Worm (Caenorhabditis elegans) whole organism, L1 larva: ENCODE results near the gene K09G1.2.

Source experiments
- C16A3.4 ChIP-seq: fragments of 150-350 bp; optimal IDR thresholded peaks from 2 replicates; lab custom pipeline; 2014; ENCODE audit warnings: missing biosample characterization, missing genetic modification characterization
- C34B4.2 ChIP-seq: sonication (generic microtip); optimal IDR thresholded peaks from 2 replicates; lab custom pipeline; 2017; ENCODE audit warnings: mild to moderate bottlenecking, missing genetic modification characterization, missing compliant biosample characterization
- Y116A8C.19 ChIP-seq: sonication (generic microtip); optimal IDR thresholded peaks from 2 replicates; lab custom pipeline; 2016; ENCODE audit warnings: missing compliant biosample characterization, missing genetic modification characterization, borderline replicate concordance
- aha-1 ChIP-seq: fragments of 150-350 bp; optimal IDR thresholded peaks from 2 replicates; lab custom pipeline; 2014; ENCODE audit warnings: missing biosample characterization, missing genetic modification characterization
- alr-1 ChIP-seq: fragments of 200-800 bp; sonication (Bioruptor generic); optimal IDR thresholded peaks from 2 replicates; lab custom pipeline; 2018; ENCODE audit warnings: borderline replicate concordance, mild to moderate bottlenecking, missing genetic modification characterization, missing compliant biosample characterization
- aly-2 ChIP-seq: fragments of 150-350 bp; optimal IDR thresholded peaks from 2 replicates; lab custom pipeline; 2014; ENCODE audit warnings: missing biosample characterization, missing genetic modification characterization
- blmp-1 ChIP-seq: fragments of 150-350 bp; optimal IDR thresholded peaks from 2 replicates; lab custom pipeline; 2014; ENCODE audit warnings: missing biosample characterization, missing genetic modification characterization
- ceh-8 ChIP-seq: fragments of 200-800 bp; sonication (Bioruptor generic); optimal IDR thresholded peaks from 2 replicates; lab custom pipeline; 2018; ENCODE audit warnings: mild to moderate bottlenecking, missing genetic modification characterization, moderate library complexity, missing compliant biosample characterization
- ceh-82 ChIP-seq, 3 experiments: fragments of 150-350 bp in 1 of 3; sonication (generic microtip) in 2 of 3; optimal IDR thresholded peaks; 2 replicates each; lab custom pipeline; 2014 to 2017; ENCODE audit warnings: missing biosample characterization in 3 of 3, missing genetic modification characterization in 3 of 3
- ces-1 ChIP-seq: fragments of 150-350 bp; optimal IDR thresholded peaks from 2 replicates; lab custom pipeline; 2014; ENCODE audit warnings: missing biosample characterization, missing genetic modification reagents, missing genetic modification characterization
- efl-1 ChIP-seq, 4 experiments: fragments of 150-350 bp; optimal IDR thresholded peaks in 3 of 4; peaks in 1 of 4; 1 replicate in 1 of 4; 2 replicates in 3 of 4; lab custom pipeline; 2014; ENCODE audit warnings: missing biosample characterization in 2 of 4, missing genetic modification characterization in 2 of 4, missing genetic modification reagents in 2 of 4
- efl-3 ChIP-seq: fragments of 200-800 bp; sonication (Bioruptor generic); optimal IDR thresholded peaks from 2 replicates; lab custom pipeline; 2018; ENCODE audit warnings: mild to moderate bottlenecking, missing genetic modification characterization, missing compliant biosample characterization
- egl-13 ChIP-seq: sonication (generic microtip); optimal IDR thresholded peaks from 2 replicates; lab custom pipeline; 2016; ENCODE audit warnings: missing genotype, missing genetic modification reagents, missing genetic modification characterization, missing compliant biosample characterization
- egl-27 ChIP-seq, 2 experiments: fragments of 150-350 bp in 1 of 2; sonication (generic microtip); optimal IDR thresholded peaks; 3 replicates each; lab custom pipeline; 2017 to 2018; ENCODE audit warnings: missing biosample characterization in 2 of 2, missing genetic modification characterization in 2 of 2, missing genetic modification reagents in 2 of 2
- elt-2 ChIP-seq: sonication (generic microtip); optimal IDR thresholded peaks from 2 replicates; lab custom pipeline; 2016; ENCODE audit warnings: missing genetic modification characterization, mild to moderate bottlenecking, inconsistent platforms, missing compliant biosample characterization, missing genetic modification reagents
- elt-3 ChIP-seq, 6 experiments: fragments of 150-350 bp in 1 of 6; sonication (generic microtip); optimal IDR thresholded peaks; 2 replicates each; lab custom pipeline; 2017 to 2018; ENCODE audit warnings: missing biosample characterization in 6 of 6, missing genetic modification characterization in 6 of 6, inconsistent platforms in 1 of 6
- ets-5 ChIP-seq: fragments of 200-800 bp; sonication (Bioruptor generic); IDR thresholded peaks from 2 replicates; pipeline ENCODE4 v1.3.6; 2022; ENCODE audit warnings: missing genetic modification characterization, missing compliant biosample characterization
- fkh-10 ChIP-seq: sonication (generic microtip); optimal IDR thresholded peaks from 2 replicates; lab custom pipeline; 2017; ENCODE audit warnings: missing biosample characterization, missing genetic modification reagents, missing genetic modification characterization
- fos-1 ChIP-seq: fragments of 150-350 bp; optimal IDR thresholded peaks from 2 replicates; lab custom pipeline; 2014; ENCODE audit warnings: missing biosample characterization, missing genetic modification characterization
- hlh-4 ChIP-seq: sonication (generic microtip); optimal IDR thresholded peaks from 2 replicates; lab custom pipeline; 2016; ENCODE audit warnings: mild to moderate bottlenecking, missing genetic modification characterization, missing compliant biosample characterization
- hpl-2 ChIP-seq: fragments of 150-350 bp; optimal IDR thresholded peaks from 2 replicates; lab custom pipeline; 2014; ENCODE audit warnings: missing biosample characterization, missing genetic modification reagents, missing genetic modification characterization
- lin-13 ChIP-seq: fragments of 150-350 bp; optimal IDR thresholded peaks from 2 replicates; lab custom pipeline; 2014; ENCODE audit warnings: missing biosample characterization, missing genetic modification reagents, missing genetic modification characterization
- lin-15B ChIP-seq: fragments of 150-350 bp; sonication (generic microtip); optimal IDR thresholded peaks from 3 replicates; lab custom pipeline; 2014; ENCODE audit warnings: missing biosample characterization, missing genetic modification characterization
- lir-3 ChIP-seq: sonication (generic microtip); optimal IDR thresholded peaks from 2 replicates; lab custom pipeline; 2016; ENCODE audit warnings: mild to moderate bottlenecking, missing genetic modification characterization, moderate library complexity, missing compliant biosample characterization; ENCODE audit not compliant: poor library complexity
- mab-9 ChIP-seq: fragments of 200-800 bp; sonication (Bioruptor generic); IDR thresholded peaks from 2 replicates; pipeline ENCODE4 v1.3.6; 2022; ENCODE audit warnings: missing genetic modification reagents, missing genetic modification characterization, missing compliant biosample characterization
- mdl-1 ChIP-seq, 2 experiments: fragments of 150-350 bp; optimal IDR thresholded peaks; 2 replicates each; lab custom pipeline; 2014 to 2017; ENCODE audit warnings: missing biosample characterization in 2 of 2, missing genetic modification characterization in 2 of 2, inconsistent platforms in 1 of 2
- mep-1 ChIP-seq: fragments of 150-350 bp; optimal IDR thresholded peaks from 2 replicates; lab custom pipeline; 2014; ENCODE audit warnings: missing biosample characterization, missing genetic modification characterization
- nhr-12 ChIP-seq: sonication (generic microtip); optimal IDR thresholded peaks from 2 replicates; lab custom pipeline; 2017; ENCODE audit warnings: missing biosample characterization, missing genetic modification characterization
- nhr-237 ChIP-seq: fragments of 150-350 bp; optimal IDR thresholded peaks from 2 replicates; lab custom pipeline; 2014; ENCODE audit warnings: missing biosample characterization, missing genetic modification characterization
- nhr-28 ChIP-seq: fragments of 150-350 bp; optimal IDR thresholded peaks from 2 replicates; lab custom pipeline; 2014; ENCODE audit warnings: missing biosample characterization, missing genetic modification characterization
- nhr-47 ChIP-seq: sonication (generic microtip); optimal IDR thresholded peaks from 2 replicates; lab custom pipeline; 2016; ENCODE audit warnings: mild to moderate bottlenecking, missing genetic modification characterization, moderate library complexity, missing compliant biosample characterization
- nhr-71 ChIP-seq: sonication (generic microtip); optimal IDR thresholded peaks from 2 replicates; lab custom pipeline; 2016; ENCODE audit warnings: mild to moderate bottlenecking, missing genetic modification characterization, moderate library complexity, missing compliant biosample characterization
- nhr-76 ChIP-seq: sonication (generic microtip); optimal IDR thresholded peaks from 2 replicates; lab custom pipeline; 2017; ENCODE audit warnings: missing biosample characterization, missing genetic modification characterization
- nhr-77 ChIP-seq: fragments of 150-350 bp; optimal IDR thresholded peaks from 2 replicates; lab custom pipeline; 2014; ENCODE audit warnings: missing biosample characterization, missing genetic modification characterization
- nhr-85 ChIP-seq: sonication (generic microtip); peaks from one replicate; lab custom pipeline; 2016; ENCODE audit warnings: missing genetic modification characterization, inconsistent platforms, missing compliant biosample characterization
- pag-3 ChIP-seq: sonication (generic microtip); optimal IDR thresholded peaks from 2 replicates; lab custom pipeline; 2017; ENCODE audit warnings: missing genetic modification characterization, mild to moderate bottlenecking, missing compliant biosample characterization, antibody characterized with exemption, borderline replicate concordance; ENCODE audit not compliant: insufficient read depth
- pqm-1 ChIP-seq: sonication (generic microtip); optimal IDR thresholded peaks from 3 replicates; lab custom pipeline; 2017; ENCODE audit warnings: missing biosample characterization, missing genetic modification characterization
- snu-23 ChIP-seq: sonication (generic microtip); optimal IDR thresholded peaks from 2 replicates; lab custom pipeline; 2016; ENCODE audit warnings: missing genetic modification characterization, missing compliant biosample characterization
- swsn-7 ChIP-seq: sonication (generic microtip); optimal IDR thresholded peaks from 2 replicates; lab custom pipeline; 2016; ENCODE audit warnings: missing genetic modification characterization, missing compliant biosample characterization
- unc-130 ChIP-seq: fragments of 150-350 bp; optimal IDR thresholded peaks from 2 replicates; lab custom pipeline; 2017; ENCODE audit warnings: missing biosample characterization, missing genetic modification characterization, inconsistent platforms
- unc-30 ChIP-seq: sonication (generic microtip); optimal IDR thresholded peaks from 2 replicates; lab custom pipeline; 2017; ENCODE audit warnings: missing biosample characterization, missing genetic modification characterization
- unc-62 ChIP-seq: fragments of 150-350 bp; optimal IDR thresholded peaks from 2 replicates; lab custom pipeline; 2014; ENCODE audit warnings: missing biosample characterization, missing genetic modification reagents, missing genetic modification characterization
- unc-98 ChIP-seq: fragments of 200-800 bp; sonication (Bioruptor generic); IDR thresholded peaks from 2 replicates; pipeline ENCODE4 v1.3.6; 2022; ENCODE audit warnings: missing genetic modification characterization, missing compliant biosample characterization
- vab-15 ChIP-seq: sonication (generic microtip); optimal IDR thresholded peaks from 2 replicates; lab custom pipeline; 2017; ENCODE audit warnings: missing genotype, mild to moderate bottlenecking, missing genetic modification characterization, missing compliant biosample characterization
- zip-4 ChIP-seq: fragments of 200-800 bp; sonication (Bioruptor generic); optimal IDR thresholded peaks from 2 replicates; lab custom pipeline; 2018; ENCODE audit warnings: mild to moderate bottlenecking, missing genetic modification characterization, moderate library complexity, missing compliant biosample characterization
- ztf-11 ChIP-seq, 2 experiments: sonication (generic microtip); optimal IDR thresholded peaks; 2 replicates each; lab custom pipeline; 2016 to 2017; ENCODE audit warnings: missing genetic modification characterization in 2 of 2, missing biosample characterization in 1 of 2, missing compliant biosample characterization in 1 of 2

K09G1.2 gene

DNA sequence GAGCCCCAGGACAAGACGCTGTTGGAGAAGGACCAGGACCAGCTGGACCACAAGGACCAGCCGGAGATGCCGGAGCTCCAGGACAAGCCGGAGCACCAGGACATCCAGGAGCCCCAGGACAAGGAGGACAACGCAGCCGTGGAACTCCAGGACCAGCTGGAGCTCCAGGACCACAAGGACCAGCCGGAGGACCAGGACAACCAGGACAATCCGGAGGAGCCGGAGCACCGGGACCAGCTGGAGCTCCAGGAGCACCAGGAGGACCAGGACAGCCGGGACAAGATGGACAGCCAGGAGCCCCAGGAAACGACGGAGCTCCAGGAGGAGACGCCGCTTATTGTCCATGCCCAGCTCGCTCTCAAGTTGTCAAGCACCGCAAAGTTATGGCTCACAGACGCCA, 40.1 kb downstream of the K09G1.2 start (continued):
- TF ChIP-seq nhr-12 (tag; lab: Kevin White, UChicago) (no peak), pqm-1 (tag; lab: Kevin White, UChicago) (no peak), blmp-1 (tag; lab: Kevin White, UChicago) (no peak), fos-1 (tag; lab: Kevin White, UChicago) (no peak)

DNA sequence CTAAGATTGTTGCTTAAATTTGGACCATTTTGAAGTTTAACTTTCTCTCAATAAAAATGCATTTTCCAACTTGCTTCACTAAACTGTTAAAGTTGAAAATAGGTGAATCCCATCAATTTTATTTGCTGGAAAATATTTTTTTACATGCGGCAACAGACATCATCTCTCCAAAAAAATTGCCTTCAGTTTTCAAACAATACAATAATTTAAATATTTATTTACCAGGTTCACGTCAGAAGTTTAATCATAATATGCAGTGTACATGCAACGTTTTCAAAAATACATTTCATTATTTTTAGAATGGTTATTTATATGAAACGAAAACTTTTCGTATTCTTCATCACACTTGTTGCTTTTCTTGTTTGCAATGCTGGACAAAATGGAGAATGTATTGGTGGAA, 40.5 kb downstream of the K09G1.2 start, which contains the start of gene T06E4.5:
T06E4.5 (plus strand) TSS at position 301 of the 400 bp plus-strand sequence.
- TF ChIP-seq C16A3.4 (tag; lab: Kevin White, UChicago) (no peak), mep-1 (tag; lab: Kevin White, UChicago) (no peak), aly-2 (no peak), zip-4 (GFP tag; lab: Kevin White, UChicago) (no peak), unc-98 (no peak), unc-62 (GFP tag; lab: Kevin White, UChicago) (no peak), vab-15 (no peak), unc-30 (tag; lab: Kevin White, UChicago) (no peak), efl-3 (GFP tag; lab: Kevin White, UChicago) (no peak), unc-130 (no peak), lin-13 (no peak)

DNA sequence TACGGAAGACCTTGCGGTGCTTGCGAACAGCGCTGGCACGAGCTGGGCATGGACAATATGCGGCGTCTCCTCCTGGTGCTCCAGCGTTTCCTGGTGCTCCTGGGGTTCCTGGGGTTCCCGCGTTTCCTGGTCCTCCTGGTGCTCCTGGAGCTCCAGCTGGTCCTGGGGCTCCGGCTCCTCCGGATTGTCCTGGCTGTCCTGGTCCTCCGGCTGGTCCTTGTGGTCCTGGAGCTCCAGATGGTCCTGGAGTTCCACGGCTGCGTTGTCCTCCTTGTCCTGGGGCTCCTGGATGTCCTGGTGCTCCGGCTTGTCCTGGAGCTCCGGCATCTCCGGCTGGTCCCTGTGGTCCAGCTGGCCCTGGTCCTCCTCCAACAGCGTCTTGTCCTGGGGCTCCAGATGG, 41.9 kb downstream of the K09G1.2 start:
- TF ChIP-seq hlh-4 (tag; lab: Kevin White, UChicago) (no peak), mab-9 (no peak), pqm-1 (tag; lab: Kevin White, UChicago) (no peak), efl-1 (optimal IDR thresholded peaks at IDR 0.05; lab: Kevin White, UChicago) (no peak), efl-1 (GFP tag; optimal IDR thresholded peaks at IDR 0.05 in 1 of 2; lab: Kevin White, UChicago) (no peak), zip-4 (GFP tag; lab: Kevin White, UChicago) (no peak), ceh-82 (tag; optimal IDR thresholded peaks at IDR 0.05; lab: Kevin White, UChicago) (no peak), ces-1 (GFP tag; lab: Kevin White, UChicago) (no peak), aly-2 (no peak), mdl-1 (tag; optimal IDR thresholded peaks at IDR 0.05; lab: Kevin White, UChicago) (no peak)

DNA sequence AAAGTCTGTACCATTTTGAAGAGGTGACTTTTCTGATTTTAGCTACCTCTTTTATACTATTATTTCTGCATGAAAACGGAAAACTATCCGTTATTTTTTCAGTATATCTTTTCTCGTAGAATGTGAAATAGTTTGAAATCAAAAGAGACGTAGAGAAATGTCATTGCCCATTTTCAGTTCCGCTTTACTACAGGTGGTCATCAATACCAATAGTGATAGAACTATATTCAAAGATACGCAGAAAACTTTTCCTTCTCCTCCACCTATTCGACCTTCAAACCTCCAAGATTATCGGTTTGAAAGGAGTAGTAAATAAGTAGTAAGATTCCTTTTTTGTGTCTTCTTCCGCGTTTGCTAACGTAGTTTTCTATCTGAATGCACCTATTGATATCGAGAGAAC, 42.9 kb downstream of the K09G1.2 start, which contains the start of gene col-147:
col-147 (minus strand) TSS at position 26 of the 400 bp plus-strand sequence.
- TF ChIP-seq mep-1 (tag; lab: Kevin White, UChicago) (peak; percentile 39), unc-30 (tag; lab: Kevin White, UChicago) (no peak), nhr-76 (tag; lab: Kevin White, UChicago) (no peak), ceh-8 (no peak), nhr-77 (no peak), hlh-4 (tag; lab: Kevin White, UChicago) (no peak), nhr-71 (peak; percentile 47), efl-3 (GFP tag; lab: Kevin White, UChicago) (no peak), ces-1 (GFP tag; lab: Kevin White, UChicago) (no peak), aha-1 (no peak), pag-3 (no peak), ztf-11 (tag; optimal IDR thresholded peaks at IDR 0.05; lab: Kevin White, UChicago) (no peak), elt-2 (no peak), Y116A8C.19 (tag; lab: Kevin White, UChicago) (no peak), C16A3.4 (tag; lab: Kevin White, UChicago) (no peak), snu-23 (GFP tag; lab: Kevin White, UChicago) (peak; percentile 70), nhr-237 (tag; lab: Kevin White, UChicago) (no peak), swsn-7 (no peak), alr-1 (tag; lab: Kevin White, UChicago) (no peak), nhr-28 (tag; lab: Kevin White, UChicago) (no peak), lir-3 (tag; lab: Kevin White, UChicago) (no peak), egl-27 (tag; optimal IDR thresholded peaks at IDR 0.05; lab: Kevin White, UChicago) (no peak), nhr-85 (tag; lab: Kevin White, UChicago) (peak; percentile 91), egl-13 (tag; lab: Kevin White, UChicago) (no peak), C34B4.2 (tag; lab: Kevin White, UChicago) (no peak), hpl-2 (GFP tag; lab: Kevin White, UChicago) (no peak), fkh-10 (GFP tag; lab: Kevin White, UChicago) (no peak), nhr-47 (tag; lab: Kevin White, UChicago) (no peak), lin-15B (tag; lab: Kevin White, UChicago) (no peak), elt-3 (tag; optimal IDR thresholded peaks at IDR 0.05; lab: Kevin White, UChicago) (peak in 5 of 6 experiments; percentile 10 to 93 (median 74)), ceh-82 (tag; optimal IDR thresholded peaks at IDR 0.05; lab: Kevin White, UChicago) (no peak), ets-5 (GFP tag; lab: Robert Waterston, UW) (no peak), mab-9 (no peak)
